In genomic region chrIV:17371469-17371868, ce11 we compare ENCODE assay signal across 2 worm cellular contexts.
TF ChIP-seq lines count a peak whose summit lies in the region.

C30H6.5 (plus strand) TSS chrIV:17371769.

TF ChIP-seq in whole organism, L1 larva, 84 proteins besides CTCF, POLR2A, EP300 and RAD21:
- no peak for TF ChIP-seq nhr-28 (tag; optimal IDR thresholded peaks at IDR 0.05; lab: Kevin White, UChicago)
- TF ChIP-seq blmp-1 (tag; optimal IDR thresholded peaks at IDR 0.05; lab: Kevin White, UChicago) = peak; percentile 82

TF ChIP-seq in whole organism, mixed stage, embryonic, 35 proteins besides CTCF, POLR2A, EP300 and RAD21:
- no peak for TF ChIP-seq tbx-8 (GFP tag; optimal IDR thresholded peaks at IDR 0.05; lab: Kevin White, UChicago)
- TF ChIP-seq flh-1 (GFP tag; optimal IDR thresholded peaks at IDR 0.05; lab: Kevin White, UChicago) = no peak
- peak; percentile 7 for TF ChIP-seq zip-8 (tag; optimal IDR thresholded peaks at IDR 0.05; lab: Kevin White, UChicago)
- no peak for TF ChIP-seq ztf-11 (tag; optimal IDR thresholded peaks at IDR 0.05; lab: Kevin White, UChicago)
- no peak for TF ChIP-seq nhr-237 (tag; optimal IDR thresholded peaks at IDR 0.05; lab: Kevin White, UChicago)

Comparison
In these comparisons a context has a peak if more than half of its experiments do, and no peak if none do; other contexts are left out.
1. Of the 14 proteins assayed by ChIP-seq in both whole organism, L1 larva and whole organism, mixed stage, embryonic: peak only in whole organism, L1 larva: blmp-1; only in whole organism, mixed stage, embryonic: none; in both: none; in neither: 13.